Fruit fly (Drosophila melanogaster) whole organism, prepupa: ENCODE measurements around the gene CG46427.

Experiments
- CG10669 ChIP-seq: fragments of 200-800 bp; sonication (Bioruptor generic); optimal IDR thresholded peaks from 3 replicates; lab custom pipeline; 2018; ENCODE audit warnings: missing biosample characterization, mild to moderate bottlenecking, missing genetic modification characterization, moderate library complexity
- CG11762 ChIP-seq: fragments of 200-800 bp; sonication (Bioruptor generic); optimal IDR thresholded peaks from 3 replicates; lab custom pipeline; 2016; ENCODE audit warnings: missing biosample characterization, missing genetic modification characterization; ENCODE audit not compliant: insufficient read depth
- CG15336 ChIP-seq: fragments of 200-800 bp; sonication (Bioruptor generic); IDR thresholded peaks from 2 replicates; pipeline ENCODE4 v1.3.6; 2022; ENCODE audit warnings: missing biosample characterization, missing genetic modification characterization
- CG6854 ChIP-seq: fragments of 200-800 bp; sonication (Bioruptor generic); optimal IDR thresholded peaks from 2 replicates; lab custom pipeline; 2017; ENCODE audit warnings: missing biosample characterization, mild to moderate bottlenecking, missing genetic modification characterization
- CG8319 ChIP-seq: fragments of 200-800 bp; sonication (Bioruptor generic); optimal IDR thresholded peaks from 3 replicates; lab custom pipeline; 2016; ENCODE audit warnings: missing biosample characterization, missing genetic modification characterization
- CG8632 ChIP-seq: fragments of 200-800 bp; sonication (Bioruptor generic); optimal IDR thresholded peaks from 3 replicates; lab custom pipeline; 2016; ENCODE audit warnings: missing biosample characterization, missing genetic modification characterization
- Eip78C ChIP-seq: fragments of 200-800 bp; sonication (Bioruptor generic); peaks from one replicate; lab custom pipeline; 2016; ENCODE audit warnings: missing biosample characterization, missing genetic modification characterization
- Hr39 ChIP-seq: fragments of 200-800 bp; sonication (Bioruptor generic); optimal IDR thresholded peaks from 2 replicates; lab custom pipeline; 2016; ENCODE audit warnings: missing biosample characterization, missing genetic modification characterization
- Met ChIP-seq: fragments of 200-800 bp; sonication (Bioruptor generic); optimal IDR thresholded peaks from 3 replicates; lab custom pipeline; 2016; ENCODE audit warnings: missing biosample characterization, missing genetic modification characterization
- Sox15 ChIP-seq: fragments of 200-800 bp; sonication (Bioruptor generic); optimal IDR thresholded peaks from 3 replicates; lab custom pipeline; 2016; ENCODE audit warnings: missing biosample characterization, missing genetic modification characterization
- achi ChIP-seq: fragments of 200-800 bp; sonication (Bioruptor generic); optimal IDR thresholded peaks from 3 replicates; lab custom pipeline; 2016; ENCODE audit warnings: missing biosample characterization, missing genetic modification characterization
- acj6 ChIP-seq: fragments of 200-800 bp; sonication (Bioruptor generic); optimal IDR thresholded peaks from 3 replicates; lab custom pipeline; 2016; ENCODE audit warnings: missing biosample characterization, missing genetic modification characterization
- fkh ChIP-seq: fragments of 200-800 bp; sonication (Bioruptor generic); optimal IDR thresholded peaks from 3 replicates; lab custom pipeline; 2017; ENCODE audit warnings: missing biosample characterization, mild to moderate bottlenecking, missing genetic modification characterization, moderate library complexity

DNA sequence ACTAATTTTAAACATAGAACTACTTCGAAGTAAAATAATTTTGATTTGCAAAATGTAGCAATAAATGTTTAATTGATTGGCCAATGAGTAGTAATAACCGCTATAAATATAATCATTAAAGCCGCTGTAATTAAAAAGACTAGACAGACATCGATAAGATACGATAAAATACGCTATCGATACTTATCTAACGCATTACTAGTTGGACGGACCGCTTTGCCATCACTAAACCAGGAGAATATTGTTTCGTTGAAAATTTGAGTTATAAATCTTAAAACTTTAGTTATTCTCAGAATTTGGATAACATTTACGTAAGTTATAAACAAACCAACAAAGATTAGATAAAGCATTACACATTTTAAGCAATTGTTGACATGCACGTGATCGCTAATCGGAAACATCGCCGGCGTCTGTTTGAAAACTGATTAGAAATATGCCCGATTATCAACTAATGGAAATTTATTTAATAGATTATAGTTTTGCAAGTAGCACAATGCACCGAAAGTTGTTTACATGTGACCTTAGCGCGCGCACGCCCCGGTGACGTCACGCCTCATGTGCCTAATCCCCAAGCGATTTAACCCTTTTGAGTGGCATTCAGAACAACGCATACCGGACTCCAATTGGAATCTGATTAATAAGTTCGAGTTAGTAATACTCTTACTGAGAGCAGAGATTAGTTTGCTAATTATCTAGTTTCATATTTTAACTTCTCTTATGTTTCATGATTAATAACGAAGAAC lies 633 bp upstream of the CG46427 start, which contains the start of gene Desat1:
- TF ChIP-seq achi (GFP tag; lab: Kevin White, UChicago) (no peak), CG8632 (GFP tag; lab: Kevin White, UChicago) (no peak), CG15336 (GFP tag; lab: Robert Waterston, UW) (no peak), CG8319 (GFP tag; lab: Kevin White, UChicago) (no peak), CG11762 (GFP tag; lab: Kevin White, UChicago) (no peak), Hr39 (GFP tag; lab: Kevin White, UChicago) (no peak), Sox15 (GFP tag; lab: Kevin White, UChicago) (no peak), CG6854 (GFP tag; lab: Kevin White, UChicago) (no peak), acj6 (GFP tag; lab: Kevin White, UChicago) (no peak), Met (GFP tag; lab: Kevin White, UChicago) (no peak), Eip78C (GFP tag; lab: Kevin White, UChicago) (peak; percentile 66), CG10669 (GFP tag; lab: Kevin White, UChicago) (no peak), fkh (GFP tag; lab: Kevin White, UChicago) (no peak)
